Fruit fly (Drosophila melanogaster) whole organism, prepupa: ENCODE measurements around the gene stol.

ENCODE experiments used
- CG10631 ChIP-seq: fragments of 200-800 bp; sonication (Bioruptor generic); optimal IDR thresholded peaks from 2 replicates; lab custom pipeline; 2016; ENCODE audit warnings: missing biosample characterization, missing genetic modification characterization
- CG10669 ChIP-seq: fragments of 200-800 bp; sonication (Bioruptor generic); optimal IDR thresholded peaks from 3 replicates; lab custom pipeline; 2018; ENCODE audit warnings: missing biosample characterization, mild to moderate bottlenecking, missing genetic modification characterization, moderate library complexity
- CG11762 ChIP-seq: fragments of 200-800 bp; sonication (Bioruptor generic); optimal IDR thresholded peaks from 3 replicates; lab custom pipeline; 2016; ENCODE audit warnings: missing biosample characterization, missing genetic modification characterization; ENCODE audit not compliant: insufficient read depth
- CG11902 ChIP-seq: fragments of 200-800 bp; sonication (Bioruptor generic); optimal IDR thresholded peaks from 3 replicates; lab custom pipeline; 2016; ENCODE audit warnings: missing biosample characterization, missing genetic modification characterization
- CG15336 ChIP-seq: fragments of 200-800 bp; sonication (Bioruptor generic); IDR thresholded peaks from 2 replicates; pipeline ENCODE4 v1.3.6; 2022; ENCODE audit warnings: missing biosample characterization, missing genetic modification characterization
- CG16779 ChIP-seq: fragments of 200-800 bp; sonication (Bioruptor generic); optimal IDR thresholded peaks from 3 replicates; lab custom pipeline; 2017; ENCODE audit warnings: missing biosample characterization, mild to moderate bottlenecking, missing genetic modification characterization
- CG3032 ChIP-seq: fragments of 200-800 bp; optimal IDR thresholded peaks from 2 replicates; lab custom pipeline; 2019; ENCODE audit warnings: missing biosample characterization, mild to moderate bottlenecking, missing genetic modification characterization, moderate library complexity
- CG31627 ChIP-seq: fragments of 200-800 bp; sonication (Bioruptor generic); optimal IDR thresholded peaks from 3 replicates; lab custom pipeline; 2016; ENCODE audit warnings: missing biosample characterization, missing genetic modification characterization
- CG34406 ChIP-seq: fragments of 200-800 bp; sonication (Bioruptor generic); optimal IDR thresholded peaks from 3 replicates; lab custom pipeline; 2016; ENCODE audit warnings: missing biosample characterization, missing genetic modification characterization
- CG3919 ChIP-seq: fragments of 200-800 bp; sonication (Bioruptor generic); optimal IDR thresholded peaks from 3 replicates; lab custom pipeline; 2016; ENCODE audit warnings: missing biosample characterization, missing genetic modification characterization
- CG4318 ChIP-seq: fragments of 200-800 bp; sonication (Bioruptor generic); optimal IDR thresholded peaks from 3 replicates; lab custom pipeline; 2017; ENCODE audit warnings: missing biosample characterization, mild to moderate bottlenecking, missing genetic modification characterization
- CG6163 ChIP-seq: fragments of 200-800 bp; sonication (Bioruptor generic); IDR thresholded peaks from 3 replicates; pipeline ENCODE4 v1.3.6; 2022; ENCODE audit warnings: missing biosample characterization, missing genetic modification characterization
- CG6276 ChIP-seq: fragments of 200-800 bp; sonication (Bioruptor generic); optimal IDR thresholded peaks from 2 replicates; lab custom pipeline; 2017; ENCODE audit warnings: missing biosample characterization, mild to moderate bottlenecking, missing genetic modification characterization
- CG6808 ChIP-seq: fragments of 200-800 bp; sonication (Bioruptor generic); optimal IDR thresholded peaks from 3 replicates; lab custom pipeline; 2017; ENCODE audit warnings: missing biosample characterization, missing genetic modification characterization, mild to moderate bottlenecking, moderate library complexity, missing genetic modification reagents
- CG6854 ChIP-seq: fragments of 200-800 bp; sonication (Bioruptor generic); optimal IDR thresholded peaks from 2 replicates; lab custom pipeline; 2017; ENCODE audit warnings: missing biosample characterization, mild to moderate bottlenecking, missing genetic modification characterization
- CG7368 ChIP-seq: fragments of 200-800 bp; sonication (Bioruptor generic); optimal IDR thresholded peaks from 3 replicates; lab custom pipeline; 2016; ENCODE audit warnings: missing biosample characterization, missing genetic modification characterization
- CG8319 ChIP-seq: fragments of 200-800 bp; sonication (Bioruptor generic); optimal IDR thresholded peaks from 3 replicates; lab custom pipeline; 2016; ENCODE audit warnings: missing biosample characterization, missing genetic modification characterization
- CG9139 ChIP-seq: fragments of 200-800 bp; sonication (Bioruptor generic); optimal IDR thresholded peaks from 3 replicates; lab custom pipeline; 2017; ENCODE audit warnings: missing biosample characterization, mild to moderate bottlenecking, missing genetic modification characterization
- Eip78C ChIP-seq: fragments of 200-800 bp; sonication (Bioruptor generic); peaks from one replicate; lab custom pipeline; 2016; ENCODE audit warnings: missing biosample characterization, missing genetic modification characterization
- Eip93F ChIP-seq: fragments of 200-800 bp; sonication (Bioruptor generic); optimal IDR thresholded peaks from 2 replicates; lab custom pipeline; 2016; ENCODE audit warnings: missing biosample characterization, mild to moderate bottlenecking, missing genetic modification characterization
- Gug ChIP-seq: fragments of 200-800 bp; sonication (Bioruptor generic); IDR thresholded peaks from 2 replicates; pipeline ENCODE4 v1.3.6; 2022; ENCODE audit warnings: missing biosample characterization, missing genetic modification characterization
- Hr39 ChIP-seq: fragments of 200-800 bp; sonication (Bioruptor generic); optimal IDR thresholded peaks from 2 replicates; lab custom pipeline; 2016; ENCODE audit warnings: missing biosample characterization, missing genetic modification characterization
- Hr4 ChIP-seq: fragments of 200-800 bp; sonication (Bioruptor generic); optimal IDR thresholded peaks from 3 replicates; lab custom pipeline; 2016; ENCODE audit warnings: missing biosample characterization, missing genetic modification characterization
- Lpt ChIP-seq: fragments of 200-800 bp; sonication (Bioruptor generic); optimal IDR thresholded peaks from 3 replicates; lab custom pipeline; 2016; ENCODE audit warnings: missing biosample characterization, missing genetic modification characterization
- OdsH ChIP-seq: fragments of 200-800 bp; sonication (Bioruptor generic); optimal IDR thresholded peaks from 3 replicates; lab custom pipeline; 2016; ENCODE audit warnings: missing biosample characterization, missing genetic modification characterization
- Sox102F ChIP-seq: fragments of 200-800 bp; sonication (Bioruptor generic); optimal IDR thresholded peaks from 2 replicates; lab custom pipeline; 2016; ENCODE audit warnings: missing biosample characterization, mild to moderate bottlenecking, missing genetic modification characterization
- Sox14 ChIP-seq: fragments of 200-800 bp; sonication (Bioruptor generic); optimal IDR thresholded peaks from 3 replicates; lab custom pipeline; 2016; ENCODE audit warnings: missing biosample characterization, missing genetic modification characterization
- cyc ChIP-seq: fragments of 200-800 bp; sonication (Bioruptor generic); optimal IDR thresholded peaks from 3 replicates; lab custom pipeline; 2016; ENCODE audit warnings: missing biosample characterization, missing genetic modification characterization
- dac ChIP-seq: fragments of 200-800 bp; sonication (Bioruptor generic); optimal IDR thresholded peaks from 2 replicates; lab custom pipeline; 2017; ENCODE audit warnings: missing biosample characterization, mild to moderate bottlenecking, missing genetic modification characterization
- dsx ChIP-seq: fragments of 200-800 bp; optimal IDR thresholded peaks from 3 replicates; lab custom pipeline; 2019; ENCODE audit warnings: missing biosample characterization, mild to moderate bottlenecking, missing genetic modification characterization, moderate library complexity; ENCODE audit not compliant: poor library complexity, severe bottlenecking
- eg ChIP-seq: fragments of 200-800 bp; sonication (Bioruptor generic); IDR thresholded peaks from 3 replicates; pipeline ENCODE4 v1.3.6; 2022; ENCODE audit warnings: missing biosample characterization, missing genetic modification characterization
- esn ChIP-seq: fragments of 200-800 bp; sonication (Bioruptor generic); optimal IDR thresholded peaks from 2 replicates; lab custom pipeline; 2016; ENCODE audit warnings: missing biosample characterization, mild to moderate bottlenecking, missing genetic modification characterization, moderate library complexity
- fd59A ChIP-seq: fragments of 200-800 bp; sonication (Bioruptor generic); optimal IDR thresholded peaks from 2 replicates; lab custom pipeline; 2017; ENCODE audit warnings: missing biosample characterization, mild to moderate bottlenecking, missing genetic modification characterization, missing genetic modification reagents
- lz ChIP-seq: fragments of 200-800 bp; sonication (Bioruptor generic); optimal IDR thresholded peaks from 3 replicates; lab custom pipeline; 2016; ENCODE audit warnings: missing biosample characterization, missing genetic modification characterization
- spab ChIP-seq: fragments of 200-800 bp; sonication (Bioruptor generic); optimal IDR thresholded peaks from 2 replicates; lab custom pipeline; 2017; ENCODE audit warnings: missing biosample characterization, mild to moderate bottlenecking, missing genetic modification characterization, missing genetic modification reagents
- ss ChIP-seq, 2 experiments: fragments of 200-800 bp; sonication (Bioruptor generic); optimal IDR thresholded peaks; 2 replicates in 1 of 2; 3 replicates in 1 of 2; lab custom pipeline; 2017 to 2018; ENCODE audit warnings: mild to moderate bottlenecking in 2 of 2, missing biosample characterization in 2 of 2, missing genetic modification characterization in 2 of 2, moderate library complexity in 1 of 2
- topi ChIP-seq: fragments of 200-800 bp; sonication (Bioruptor generic); optimal IDR thresholded peaks from 3 replicates; lab custom pipeline; 2016; ENCODE audit warnings: missing biosample characterization, missing genetic modification characterization
- vri ChIP-seq: fragments of 200-800 bp; sonication (Bioruptor generic); optimal IDR thresholded peaks from 3 replicates; lab custom pipeline; 2016; ENCODE audit warnings: missing biosample characterization, mild to moderate bottlenecking, missing genetic modification characterization

The stol gene

DNA sequence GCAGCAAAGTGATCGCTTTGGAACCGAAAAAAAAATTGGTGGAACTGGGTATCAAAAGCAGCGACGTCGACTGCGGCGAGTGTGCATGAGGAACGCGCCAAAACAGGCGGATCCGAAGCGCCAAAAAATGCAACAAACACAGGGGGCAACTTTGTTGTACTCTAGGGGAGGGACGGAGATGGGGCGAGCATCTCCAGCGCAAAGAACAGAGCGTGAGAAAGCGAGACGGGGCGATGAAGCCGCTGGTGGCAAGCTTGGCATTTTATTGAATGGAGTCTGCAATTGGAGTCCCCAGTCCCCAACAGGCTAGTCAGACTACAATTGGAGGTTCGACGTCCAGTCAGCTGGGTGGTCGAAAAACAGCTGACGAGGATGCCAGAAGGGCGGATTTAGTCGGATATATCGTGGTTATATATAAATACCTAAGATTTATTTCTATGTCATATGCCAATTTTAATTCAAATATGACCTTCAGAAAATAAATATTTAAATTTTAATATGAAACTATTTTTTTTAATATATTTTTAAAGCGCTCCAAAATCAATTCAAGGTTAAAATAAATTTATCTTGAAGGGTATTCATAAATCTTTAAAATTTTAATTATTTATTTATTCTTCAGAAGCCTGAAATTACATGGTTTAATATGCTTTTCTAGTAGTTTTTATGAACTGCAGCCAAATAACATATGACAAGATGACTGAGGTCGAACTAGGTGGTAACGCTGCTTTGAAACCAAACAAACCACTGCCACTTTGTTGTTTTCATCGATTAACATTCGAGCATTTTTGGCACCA, 28.7 kb upstream of the stol start (continued):
- peak; percentile 75; the same call in 2 of the 3 replicates for TF ChIP-seq CG6163
- peak; percentile 35 for TF ChIP-seq vri
- TF ChIP-seq CG10669 (GFP tag; lab: Kevin White, UChicago) = peak; percentile 77
- peak; percentile 55 for TF ChIP-seq fd59A (GFP tag; lab: Kevin White, UChicago)
- TF ChIP-seq CG16779 = no peak
- TF ChIP-seq CG11762 = peak; percentile 76
- no peak for TF ChIP-seq Eip93F (GFP tag; lab: Kevin White, UChicago)
- TF ChIP-seq Sox102F (GFP tag; lab: Kevin White, UChicago) = peak; percentile 43
- no peak; the same call in 1 of the 3 replicates for TF ChIP-seq eg

- no peak for TF ChIP-seq esn (GFP tag; lab: Kevin White, UChicago)
- no peak for TF ChIP-seq CG6276 (GFP tag; lab: Kevin White, UChicago)
- TF ChIP-seq CG6808 = no peak
These were observed 27.9 kb upstream of the stol start for dm6 chr2L:15745989-15746388.

DNA sequence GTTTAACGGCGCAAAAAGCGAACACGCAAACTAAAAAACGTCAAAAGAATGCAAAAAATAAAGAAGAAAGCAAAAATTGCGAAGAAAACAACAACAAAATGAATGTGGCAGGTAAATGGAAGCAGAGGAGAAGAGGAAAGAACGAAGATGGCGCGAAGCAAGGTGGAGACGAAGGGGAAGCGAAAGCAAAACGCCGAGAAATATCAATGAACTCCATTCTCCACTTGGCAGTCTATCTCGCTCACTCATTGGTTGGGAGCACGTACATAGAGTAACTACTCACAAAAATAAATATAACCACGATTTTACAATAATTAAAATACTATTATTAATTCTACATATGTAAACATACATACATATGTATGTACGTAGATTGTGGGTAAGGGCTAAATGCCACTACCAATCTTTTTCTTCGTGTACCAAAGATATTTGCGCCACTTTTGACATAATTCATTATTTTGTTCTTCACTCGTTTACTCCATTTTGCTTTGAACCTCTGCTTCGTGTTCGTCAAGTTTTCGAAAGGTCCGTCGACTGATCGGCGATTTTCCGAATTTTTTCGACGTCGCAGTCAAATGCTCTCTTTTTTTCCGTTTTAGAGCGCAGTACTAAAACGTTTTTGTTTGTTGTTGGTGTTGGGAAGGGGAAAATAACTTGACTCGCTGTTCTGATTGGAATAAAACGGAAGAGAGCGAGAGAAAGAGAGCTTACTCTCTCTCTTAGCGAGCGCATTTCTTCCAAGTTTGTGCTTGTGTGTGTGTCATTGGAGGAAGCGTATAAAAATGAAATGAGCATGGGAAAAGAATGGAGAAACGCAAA, 27.2 kb upstream of the stol start:
- TF ChIP-seq CG4318 (GFP tag; lab: Kevin White, UChicago) (no peak), topi (GFP tag; lab: Kevin White, UChicago) (no peak), Sox14 (peak; percentile 65), Lpt (no peak), Hr39 (GFP tag; lab: Kevin White, UChicago) (no peak), Gug (no peak), CG34406 (no peak), esn (GFP tag; lab: Kevin White, UChicago) (no peak), CG16779 (no peak), Sox102F (GFP tag; lab: Kevin White, UChicago) (peak; percentile 14), dsx (GFP tag; lab: Kevin White, UChicago) (peak; percentile 2), CG11762 (no peak), CG10631 (GFP tag; lab: Kevin White, UChicago) (no peak), CG9139 (GFP tag; lab: Kevin White, UChicago) (no peak), spab (GFP tag; lab: Kevin White, UChicago) (no peak), Eip78C (GFP tag; lab: Kevin White, UChicago) (peak; percentile 65), Hr4 (GFP tag; lab: Kevin White, UChicago) (no peak), CG7368 (no peak), CG8319 (GFP tag; lab: Kevin White, UChicago) (no peak), ss (GFP tag; optimal IDR thresholded peaks at IDR 0.05; lab: Kevin White, UChicago) (peak; percentile 11 to 21), dac (GFP tag; lab: Kevin White, UChicago) (no peak), CG3032 (tag; lab: Kevin White, UChicago) (no peak), lz (GFP tag; lab: Kevin White, UChicago) (no peak), CG6163 (peak; percentile 40; the same call in 1 of the 3 replicates), CG11902 (GFP tag; lab: Kevin White, UChicago) (no peak), CG3919 (GFP tag; lab: Kevin White, UChicago) (no peak), OdsH (no peak), CG15336 (GFP tag; lab: Robert Waterston, UW) (no peak), CG6854 (GFP tag; lab: Kevin White, UChicago) (no peak), CG6808 (no peak), cyc (GFP tag; lab: Kevin White, UChicago) (no peak), CG31627 (GFP tag; lab: Kevin White, UChicago) (no peak)
